Fruit fly (Drosophila melanogaster): ENCODE results near the gene CG17375.

dm6 chr2L:6827558-6828122 lies 22.0 kb upstream of the CG17375 start:
- no peak for TF ChIP-seq zf30C (GFP tag; optimal IDR thresholded peaks at IDR 0.05)
- no peak for TF ChIP-seq run (tag; optimal IDR thresholded peaks at IDR 0.05)
- TF ChIP-seq stc (GFP tag; IDR thresholded peaks at IDR 0.05), result no peak
- no peak for TF ChIP-seq crol (GFP tag; IDR thresholded peaks at IDR 0.05)
- TF ChIP-seq CG16815 (GFP tag; optimal IDR thresholded peaks at IDR 0.05), result no peak
- no peak for TF ChIP-seq CTCF (GFP tag; optimal IDR thresholded peaks at IDR 0.05)
- TF ChIP-seq HmgZ (tag; optimal IDR thresholded peaks at IDR 0.05), result no peak
